Fruit fly (Drosophila melanogaster) whole organism, embryonic: ENCODE measurements around the gene fzy.

Source experiments
- Abd-B ChIP-seq: fragments of 200-800 bp; sonication (Bioruptor generic); optimal IDR thresholded peaks from 2 replicates; lab custom pipeline; 2018; ENCODE audit warnings: missing biosample characterization, mild to moderate bottlenecking, missing genetic modification characterization, moderate library complexity
- Adf1 ChIP-seq: fragments of 200-800 bp; sonication (Bioruptor generic); IDR thresholded peaks from 2 replicates; pipeline ENCODE4 v1.3.6; 2022; ENCODE audit warnings: missing biosample characterization, missing genetic modification characterization
- BEAF-32 ChIP-seq: fragments of 200-800 bp; sonication (Bioruptor generic); optimal IDR thresholded peaks from 3 replicates; lab custom pipeline; 2017; ENCODE audit warnings: missing biosample characterization, missing genetic modification characterization, mild to moderate bottlenecking, moderate library complexity, missing genetic modification reagents
- CG10147 ChIP-seq: fragments of 200-800 bp; sonication (Bioruptor generic); optimal IDR thresholded peaks from 2 replicates; lab custom pipeline; 2019; ENCODE audit warnings: missing biosample characterization, mild to moderate bottlenecking, missing genetic modification characterization, moderate library complexity
- CG10462 ChIP-seq: fragments of 200-800 bp; sonication (Bioruptor generic); optimal IDR thresholded peaks from 2 replicates; lab custom pipeline; 2016; ENCODE audit warnings: missing biosample characterization, missing genetic modification characterization
- CG11398 ChIP-seq: fragments of 200-800 bp; sonication (Bioruptor generic); optimal IDR thresholded peaks from 2 replicates; lab custom pipeline; 2016; ENCODE audit warnings: missing biosample characterization, missing genetic modification characterization
- CG11696 ChIP-seq: fragments of 200-800 bp; sonication (Bioruptor generic); IDR thresholded peaks from 2 replicates; pipeline ENCODE4 v1.3.6; 2022; ENCODE audit warnings: missing biosample characterization, missing genetic modification characterization
- CG12236 ChIP-seq: fragments of 200-800 bp; sonication (Bioruptor generic); optimal IDR thresholded peaks from 2 replicates; lab custom pipeline; 2016; ENCODE audit warnings: missing biosample characterization, missing genetic modification characterization
- CG13296 ChIP-seq: fragments of 200-800 bp; sonication (Bioruptor generic); optimal IDR thresholded peaks from 3 replicates; lab custom pipeline; 2018; ENCODE audit warnings: missing biosample characterization, mild to moderate bottlenecking, missing genetic modification characterization
- CG13424 ChIP-seq: fragments of 200-800 bp; sonication (Bioruptor generic); optimal IDR thresholded peaks from 2 replicates; lab custom pipeline; 2019; ENCODE audit warnings: missing biosample characterization, mild to moderate bottlenecking, missing genetic modification characterization, moderate library complexity
- CG13894 ChIP-seq: fragments of 200-800 bp; sonication (Bioruptor generic); optimal IDR thresholded peaks from 3 replicates; lab custom pipeline; 2018; ENCODE audit warnings: missing biosample characterization, mild to moderate bottlenecking, missing genetic modification characterization, moderate library complexity
- CG14441 ChIP-seq: fragments of 200-800 bp; sonication (Bioruptor generic); IDR thresholded peaks from 2 replicates; pipeline ENCODE4 v1.3.6; 2022; ENCODE audit warnings: missing biosample characterization, missing genetic modification characterization
- CG17802 ChIP-seq: fragments of 200-800 bp; sonication (Bioruptor generic); optimal IDR thresholded peaks from 2 replicates; lab custom pipeline; 2018; ENCODE audit warnings: missing biosample characterization, mild to moderate bottlenecking, missing genetic modification characterization, moderate library complexity
- CG18619 ChIP-seq: fragments of 200-800 bp; sonication (Bioruptor generic); optimal IDR thresholded peaks from 3 replicates; lab custom pipeline; 2017; ENCODE audit warnings: missing biosample characterization, mild to moderate bottlenecking, missing genetic modification characterization
- CG30403 ChIP-seq: fragments of 200-800 bp; sonication (Bioruptor generic); optimal IDR thresholded peaks from 3 replicates; lab custom pipeline; 2016; ENCODE audit warnings: missing biosample characterization, missing genetic modification characterization
- CG5245 ChIP-seq: fragments of 200-800 bp; sonication (Bioruptor generic); optimal IDR thresholded peaks from 3 replicates; lab custom pipeline; 2016; ENCODE audit warnings: missing biosample characterization, missing genetic modification characterization
- CG6813 ChIP-seq: fragments of 200-800 bp; sonication (Bioruptor generic); optimal IDR thresholded peaks from 2 replicates; lab custom pipeline; 2017; ENCODE audit warnings: missing biosample characterization, missing genetic modification characterization, mild to moderate bottlenecking, moderate library complexity, missing genetic modification reagents
- CG6854 ChIP-seq: fragments of 200-800 bp; sonication (Bioruptor generic); optimal IDR thresholded peaks from 3 replicates; lab custom pipeline; 2017; ENCODE audit warnings: missing biosample characterization, mild to moderate bottlenecking, missing genetic modification characterization
- CG8478 ChIP-seq: fragments of >200 bp; optimal IDR thresholded peaks from 2 replicates; lab custom pipeline; 2018
- CG9727 ChIP-seq: fragments of 200-800 bp; sonication (Bioruptor generic); optimal IDR thresholded peaks from 3 replicates; lab custom pipeline; 2017; ENCODE audit warnings: missing biosample characterization, mild to moderate bottlenecking, missing genetic modification characterization
- D ChIP-seq, 2 experiments: fragments of 200-800 bp in 1 of 2; fragments of >200 bp in 1 of 2; sonication (Bioruptor generic) in 1 of 2; optimal IDR thresholded peaks; 2 replicates in 1 of 2; 3 replicates in 1 of 2; lab custom pipeline; 2017; ENCODE audit warnings: mild to moderate bottlenecking in 1 of 2, missing biosample characterization in 1 of 2, missing genetic modification characterization in 1 of 2, missing genetic modification reagents in 1 of 2
- D19B ChIP-seq: fragments of 200-800 bp; sonication (Bioruptor generic); optimal IDR thresholded peaks from 2 replicates; lab custom pipeline; 2017; ENCODE audit warnings: missing biosample characterization, mild to moderate bottlenecking, missing genetic modification characterization
- Dad ChIP-seq: fragments of 200-800 bp; sonication (Bioruptor generic); optimal IDR thresholded peaks from 3 replicates; lab custom pipeline; 2016; ENCODE audit warnings: missing biosample characterization, missing genetic modification characterization
- Dfd ChIP-seq, 2 experiments: fragments of >200 bp; optimal IDR thresholded peaks; 2 replicates each; lab custom pipeline; 2017; ENCODE audit warnings: missing biosample characterization in 2 of 2, missing genetic modification characterization in 2 of 2
- Drgx ChIP-seq: fragments of 200-800 bp; sonication (Bioruptor generic); IDR thresholded peaks from 2 replicates; pipeline ENCODE4 v1.3.6; 2022; ENCODE audit warnings: missing biosample characterization, missing genetic modification characterization
- Fer3 ChIP-seq: fragments of 200-800 bp; sonication (Bioruptor generic); optimal IDR thresholded peaks from 2 replicates; lab custom pipeline; 2018; ENCODE audit warnings: missing biosample characterization, mild to moderate bottlenecking, missing genetic modification characterization, moderate library complexity
- HLHmδ ChIP-seq: fragments of 200-800 bp; sonication (Bioruptor generic); optimal IDR thresholded peaks from 2 replicates; lab custom pipeline; 2018; ENCODE audit warnings: missing biosample characterization, mild to moderate bottlenecking, missing genetic modification characterization, moderate library complexity
- Hr51 ChIP-seq, 2 experiments: fragments of 200-800 bp; sonication (Bioruptor generic); optimal IDR thresholded peaks; 2 replicates in 1 of 2; 3 replicates in 1 of 2; lab custom pipeline; 2016 to 2018; ENCODE audit warnings: missing biosample characterization in 2 of 2, missing genetic modification characterization in 2 of 2, mild to moderate bottlenecking in 1 of 2, moderate library complexity in 1 of 2
- Lhr ChIP-seq: fragments of 200-800 bp; sonication (Bioruptor generic); optimal IDR thresholded peaks from 3 replicates; lab custom pipeline; 2017; ENCODE audit warnings: mild to moderate bottlenecking, missing biosample characterization, missing genetic modification reagents, missing genetic modification characterization
- MTF-1 ChIP-seq: fragments of 200-800 bp; sonication (Bioruptor generic); optimal IDR thresholded peaks from 2 replicates; lab custom pipeline; 2018; ENCODE audit warnings: missing biosample characterization, mild to moderate bottlenecking, missing genetic modification characterization, borderline replicate concordance
- NK7.1 ChIP-seq: fragments of 200-800 bp; sonication (Bioruptor generic); optimal IDR thresholded peaks from 3 replicates; lab custom pipeline; 2016; ENCODE audit warnings: missing biosample characterization, missing genetic modification characterization
- PHDP ChIP-seq: fragments of 200-800 bp; sonication (Bioruptor generic); optimal IDR thresholded peaks from 3 replicates; lab custom pipeline; 2018; ENCODE audit warnings: missing biosample characterization, mild to moderate bottlenecking, missing genetic modification characterization, moderate library complexity
- Six4 ChIP-seq: fragments of 200-800 bp; sonication (Bioruptor generic); optimal IDR thresholded peaks from 2 replicates; lab custom pipeline; 2016; ENCODE audit warnings: missing biosample characterization, missing genetic modification characterization
- Spps ChIP-seq: fragments of 200-800 bp; sonication (Bioruptor generic); optimal IDR thresholded peaks from 2 replicates; lab custom pipeline; 2018; ENCODE audit warnings: missing biosample characterization, mild to moderate bottlenecking, missing genetic modification characterization
- Sry-δ ChIP-seq: fragments of 200-800 bp; sonication (Bioruptor generic); optimal IDR thresholded peaks from 2 replicates; lab custom pipeline; 2016; ENCODE audit warnings: missing biosample characterization, missing genetic modification characterization
- ac ChIP-seq: fragments of 200-800 bp; sonication (Bioruptor generic); optimal IDR thresholded peaks from 3 replicates; lab custom pipeline; 2017; ENCODE audit warnings: missing biosample characterization, mild to moderate bottlenecking, missing genetic modification characterization
- bcd ChIP-seq: fragments of 200-800 bp; sonication (Bioruptor generic); optimal IDR thresholded peaks from 2 replicates; lab custom pipeline; 2017; ENCODE audit warnings: missing biosample characterization, mild to moderate bottlenecking, missing genetic modification characterization
- chm ChIP-seq: fragments of 200-800 bp; sonication (Bioruptor generic); IDR thresholded peaks from 2 replicates; pipeline ENCODE4 v1.3.6; 2022; ENCODE audit warnings: missing biosample characterization, missing genetic modification characterization
- dmrt11E ChIP-seq: fragments of 200-800 bp; sonication (Bioruptor generic); optimal IDR thresholded peaks from 3 replicates; lab custom pipeline; 2018; ENCODE audit warnings: missing biosample characterization, mild to moderate bottlenecking, missing genetic modification characterization, moderate library complexity
- h ChIP-seq: fragments of >200 bp; optimal IDR thresholded peaks from 2 replicates; lab custom pipeline; 2017
- hb ChIP-seq: fragments of 200-800 bp; sonication (Bioruptor generic); IDR thresholded peaks from 3 replicates; pipeline ENCODE4 v1.3.6; 2022; ENCODE audit warnings: missing biosample characterization, missing genetic modification characterization; ENCODE audit not compliant: partially characterized antibody
- insv ChIP-seq, 2 experiments: fragments of 200-800 bp; sonication (Bioruptor generic); optimal IDR thresholded peaks; 3 replicates each; lab custom pipeline; 2016 to 2018; ENCODE audit warnings: missing biosample characterization in 2 of 2, missing genetic modification characterization in 2 of 2
- lilli ChIP-seq: fragments of 200-800 bp; sonication (Bioruptor generic); optimal IDR thresholded peaks from 3 replicates; lab custom pipeline; 2016; ENCODE audit warnings: missing biosample characterization, missing genetic modification characterization
- luna ChIP-seq: fragments of 200-800 bp; sonication (Bioruptor generic); optimal IDR thresholded peaks from 2 replicates; lab custom pipeline; 2016; ENCODE audit warnings: missing biosample characterization, missing genetic modification characterization
- nau ChIP-seq: fragments of 200-800 bp; sonication (Bioruptor generic); optimal IDR thresholded peaks from 3 replicates; lab custom pipeline; 2017; ENCODE audit warnings: missing biosample characterization, mild to moderate bottlenecking, missing genetic modification characterization, missing genetic modification reagents
- pho ChIP-seq: fragments of 200-800 bp; sonication (Bioruptor generic); optimal IDR thresholded peaks from 2 replicates; lab custom pipeline; 2016; ENCODE audit warnings: missing biosample characterization, missing genetic modification characterization
- row ChIP-seq: fragments of 200-800 bp; sonication (Bioruptor generic); IDR thresholded peaks from 3 replicates; pipeline ENCODE4 v1.3.6; 2022; ENCODE audit warnings: missing biosample characterization, missing genetic modification characterization
- sens ChIP-seq: fragments of 200-800 bp; sonication (Bioruptor generic); peaks from one replicate; lab custom pipeline; 2016; ENCODE audit warnings: missing biosample characterization, missing genetic modification characterization
- seq ChIP-seq: fragments of 200-800 bp; sonication (Bioruptor generic); IDR thresholded peaks from 2 replicates; pipeline ENCODE4 v1.3.6; 2022; ENCODE audit warnings: missing biosample characterization, missing genetic modification characterization
- slp2 ChIP-seq: fragments of 200-800 bp; sonication (Bioruptor generic); optimal IDR thresholded peaks from 2 replicates; lab custom pipeline; 2016; ENCODE audit warnings: missing biosample characterization, missing genetic modification characterization
- wek ChIP-seq: fragments of 200-800 bp; sonication (Bioruptor generic); optimal IDR thresholded peaks from 3 replicates; lab custom pipeline; 2018; ENCODE audit warnings: missing biosample characterization, mild to moderate bottlenecking, missing genetic modification characterization, moderate library complexity

Gene fzy

dm6 chr2L:16357865-16358264, 47.1 kb downstream of the fzy start (continued):
- no peak for TF ChIP-seq Six4 (GFP tag; lab: Kevin White, UChicago)
- no peak for TF ChIP-seq BEAF-32
- TF ChIP-seq Lhr (GFP tag; lab: Kevin White, UChicago) = no peak
- TF ChIP-seq HLHmδ = no peak
- TF ChIP-seq slp2 = no peak
- no peak for TF ChIP-seq ac (GFP tag; lab: Kevin White, UChicago)
- no peak for TF ChIP-seq Sry-δ (GFP tag; lab: Kevin White, UChicago)
- TF ChIP-seq Dad (GFP tag; lab: Kevin White, UChicago) = no peak
- no peak for TF ChIP-seq seq
- no peak for TF ChIP-seq luna (GFP tag; lab: Kevin White, UChicago)
- no peak for TF ChIP-seq CG17802 (tag; lab: Kevin White, UChicago)
- TF ChIP-seq nau (GFP tag; lab: Kevin White, UChicago) = no peak
- peak; percentile 40 for TF ChIP-seq dmrt11E (tag; lab: Kevin White, UChicago)
- TF ChIP-seq Adf1 (GFP tag; lab: Robert Waterston, UW) = no peak
- TF ChIP-seq CG11398 (GFP tag; lab: Kevin White, UChicago) = no peak
- no peak for TF ChIP-seq Abd-B (GFP tag; lab: Kevin White, UChicago)
- TF ChIP-seq Spps = no peak
- no peak; the same call in 1 of the 3 replicates for TF ChIP-seq row (GFP tag; lab: Robert Waterston, UW)
- TF ChIP-seq CG6854 = no peak
- no peak for TF ChIP-seq D19B
- TF ChIP-seq h = no peak
- TF ChIP-seq PHDP = peak; percentile 50
- TF ChIP-seq insv (GFP tag; optimal IDR thresholded peaks at IDR 0.05; lab: Kevin White, UChicago) = no peak
- no peak for TF ChIP-seq hb (GFP tag; lab: Robert Waterston, UW)
- peak in 1 of 2 experiments; percentile 34 for TF ChIP-seq Hr51 (GFP tag; optimal IDR thresholded peaks at IDR 0.05; lab: Kevin White, UChicago)
- TF ChIP-seq CG10147 = no peak
- no peak for TF ChIP-seq lilli (GFP tag; lab: Kevin White, UChicago)
- no peak for TF ChIP-seq pho (GFP tag; lab: Kevin White, UChicago)
- TF ChIP-seq CG13894 (tag; lab: Kevin White, UChicago) = no peak
- TF ChIP-seq wek (GFP tag; lab: Kevin White, UChicago) = no peak
- no peak for TF ChIP-seq CG5245
- TF ChIP-seq chm (GFP tag; lab: Robert Waterston, UW) = no peak
- peak; percentile 82 for TF ChIP-seq sens (GFP tag; lab: Kevin White, UChicago)
- TF ChIP-seq Fer3 (tag; lab: Kevin White, UChicago) = peak; percentile 17
- no peak for TF ChIP-seq Dfd (GFP tag; optimal IDR thresholded peaks at IDR 0.05; lab: Kevin White, UChicago)
- no peak for TF ChIP-seq CG14441 (GFP tag; lab: Robert Waterston, UW)
- TF ChIP-seq CG18619 (GFP tag; lab: Kevin White, UChicago) = no peak
- peak; percentile 35 for TF ChIP-seq CG13424
- no peak for TF ChIP-seq D (optimal IDR thresholded peaks at IDR 0.05; lab: Kevin White, UChicago)
- no peak for TF ChIP-seq D (GFP tag; optimal IDR thresholded peaks at IDR 0.05; lab: Kevin White, UChicago)
- peak; percentile 3 for TF ChIP-seq CG30403 (GFP tag; lab: Kevin White, UChicago)
- TF ChIP-seq CG10462 (GFP tag; lab: Kevin White, UChicago) = no peak
- TF ChIP-seq CG13296 (GFP tag; lab: Kevin White, UChicago) = no peak
- no peak for TF ChIP-seq CG6813
- no peak for TF ChIP-seq CG8478 (lab: Kevin White, UChicago)
- no peak for TF ChIP-seq bcd (GFP tag; lab: Kevin White, UChicago)
- TF ChIP-seq CG12236 (GFP tag; lab: Kevin White, UChicago) = no peak
- TF ChIP-seq CG9727 (GFP tag; lab: Kevin White, UChicago) = peak; percentile 15
- TF ChIP-seq NK7.1 (GFP tag; lab: Kevin White, UChicago) = no peak
- no peak for TF ChIP-seq MTF-1 (GFP tag; lab: Kevin White, UChicago)
- TF ChIP-seq CG11696 (GFP tag; lab: Robert Waterston, UW) = no peak
- no peak for TF ChIP-seq Drgx (GFP tag; lab: Robert Waterston, UW)
